Worm (Caenorhabditis elegans): Measurements from ENCODE around the gene B0281.3.

Gene B0281.3

ce11 chrII:2342004-2342479 is 35.2 kb downstream of the B0281.3 start, which contains the start of gene F43C11.6:
Gene F43C11.6, plus strand, starts transcription at chrII:2342429.
- TF ChIP-seq dao-5 (tag; optimal IDR thresholded peaks at IDR 0.05) (no peak), him-1 (tag; optimal IDR thresholded peaks at IDR 0.05) (no peak), W03F9.2 (tag; optimal IDR thresholded peaks at IDR 0.05) (no peak)

DNA sequence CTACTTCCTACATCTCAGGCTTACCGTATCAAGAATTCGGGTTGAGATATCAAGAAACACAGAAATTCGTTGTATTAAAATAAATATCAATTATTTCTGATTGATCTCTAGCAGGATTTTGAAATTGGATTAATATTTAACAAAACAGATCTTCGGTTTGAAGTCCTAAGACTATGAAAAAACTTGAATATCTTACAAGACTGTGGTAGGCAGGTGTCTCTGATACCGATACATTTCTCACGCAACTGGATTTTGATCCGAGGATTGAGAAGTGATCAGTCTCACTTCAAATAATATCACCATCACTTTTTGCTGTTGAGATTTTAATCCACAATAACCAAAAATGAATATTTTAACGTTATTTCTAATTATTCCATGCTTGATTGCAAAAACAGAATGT is 39.8 kb downstream of the B0281.3 start, which contains the start of gene F43C11.4:
F43C11.4 (plus strand) TSS at position 301 of the 400 bp plus-strand sequence.
- TF ChIP-seq W03F9.2 (tag; optimal IDR thresholded peaks at IDR 0.05) (no peak), him-1 (tag; optimal IDR thresholded peaks at IDR 0.05) (no peak), dao-5 (tag; optimal IDR thresholded peaks at IDR 0.05) (no peak)

DNA sequence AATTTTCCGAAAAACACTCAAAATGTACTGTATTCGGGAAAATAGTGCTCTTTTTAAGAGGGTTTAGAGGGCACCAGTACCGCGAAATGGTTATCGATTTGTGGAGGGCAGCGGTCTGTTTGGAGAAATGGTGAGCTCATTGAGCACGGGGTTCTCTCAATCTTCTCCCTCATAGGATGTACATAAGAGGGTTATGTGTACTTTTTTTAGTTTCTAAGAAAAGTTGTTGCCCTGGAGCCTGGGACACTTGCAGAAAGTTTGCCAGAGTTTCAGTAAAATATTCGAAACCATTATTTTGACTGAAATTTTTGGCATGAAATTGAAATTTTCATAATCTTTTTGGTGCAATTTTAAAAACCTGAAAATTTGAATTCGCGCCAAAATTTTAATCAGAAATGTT is 45.7 kb downstream of the B0281.3 start, which contains the start of gene F43C11.10:
F43C11.10 (minus strand) TSS at position 101 of the 400 bp plus-strand sequence.
- no peak for TF ChIP-seq him-1 (tag; optimal IDR thresholded peaks at IDR 0.05)
- no peak for TF ChIP-seq W03F9.2 (tag; optimal IDR thresholded peaks at IDR 0.05)
- TF ChIP-seq dao-5 (tag; optimal IDR thresholded peaks at IDR 0.05): no peak

DNA sequence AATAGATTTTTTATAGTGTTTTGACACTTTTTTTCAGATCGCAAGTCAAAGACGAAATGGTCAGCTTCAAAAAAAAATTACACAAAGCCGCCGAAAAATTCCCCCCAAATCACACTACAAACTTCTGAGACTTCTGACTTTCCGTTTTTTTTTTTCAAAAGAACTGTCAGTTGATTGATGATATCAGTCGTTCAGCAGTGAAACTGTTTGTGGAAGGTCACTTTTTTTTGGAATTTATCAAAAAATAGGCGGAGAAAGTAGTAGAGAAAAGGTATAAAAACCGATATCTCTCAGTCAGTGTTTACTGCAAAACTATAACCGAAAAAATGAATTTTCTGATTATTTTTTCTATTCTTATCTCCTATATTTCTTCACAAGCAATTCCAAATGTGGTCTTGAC is 46.2 kb downstream of the B0281.3 start, which contains the start of gene F43C11.3:
F43C11.3 (plus strand) TSS at position 301 of the 400 bp plus-strand sequence.
- no peak for TF ChIP-seq dao-5 (tag; optimal IDR thresholded peaks at IDR 0.05)
- no peak for TF ChIP-seq him-1 (tag; optimal IDR thresholded peaks at IDR 0.05)
- TF ChIP-seq W03F9.2 (tag; optimal IDR thresholded peaks at IDR 0.05): no peak

- no peak for TF ChIP-seq dao-5 (tag; optimal IDR thresholded peaks at IDR 0.05)
These were observed 47.6 kb downstream of the B0281.3 start, which contains the start of gene F43C11.2 for ce11 chrII:2354476-2354875. Gene F43C11.2, plus strand, starts transcription at chrII:2354776.

ce11 chrII:2356795-2357194 is 50.0 kb downstream of the B0281.3 start, which contains the start of gene F43C11.1:
Gene F43C11.1, plus strand, starts transcription at chrII:2357095.
- TF ChIP-seq him-1 (tag; optimal IDR thresholded peaks at IDR 0.05) (no peak), dao-5 (tag; optimal IDR thresholded peaks at IDR 0.05) (no peak)

Data from whole organism, L4/young adult.